Worm (Caenorhabditis elegans) whole organism, L1 larva: ENCODE measurements around the gene C15C8.4.

Source experiments
- F16B12.6 ChIP-seq: fragments of 150-350 bp; optimal IDR thresholded peaks from 2 replicates; lab custom pipeline; 2014; ENCODE audit warnings: missing biosample characterization, missing genetic modification characterization
- Y116A8C.19 ChIP-seq: sonication (generic microtip); optimal IDR thresholded peaks from 2 replicates; lab custom pipeline; 2016; ENCODE audit warnings: missing compliant biosample characterization, missing genetic modification characterization, borderline replicate concordance
- alr-1 ChIP-seq: fragments of 200-800 bp; sonication (Bioruptor generic); optimal IDR thresholded peaks from 2 replicates; lab custom pipeline; 2018; ENCODE audit warnings: borderline replicate concordance, mild to moderate bottlenecking, missing genetic modification characterization, missing compliant biosample characterization
- ceh-8 ChIP-seq: fragments of 200-800 bp; sonication (Bioruptor generic); optimal IDR thresholded peaks from 2 replicates; lab custom pipeline; 2018; ENCODE audit warnings: mild to moderate bottlenecking, missing genetic modification characterization, moderate library complexity, missing compliant biosample characterization
- ceh-90 ChIP-seq: sonication (generic microtip); optimal IDR thresholded peaks from 2 replicates; lab custom pipeline; 2016; ENCODE audit warnings: missing genetic modification characterization, missing compliant biosample characterization
- efl-1 ChIP-seq, 4 experiments: fragments of 150-350 bp; optimal IDR thresholded peaks in 3 of 4; peaks in 1 of 4; 1 replicate in 1 of 4; 2 replicates in 3 of 4; lab custom pipeline; 2014; ENCODE audit warnings: missing biosample characterization in 2 of 4, missing genetic modification characterization in 2 of 4, missing genetic modification reagents in 2 of 4
- efl-3 ChIP-seq: fragments of 200-800 bp; sonication (Bioruptor generic); optimal IDR thresholded peaks from 2 replicates; lab custom pipeline; 2018; ENCODE audit warnings: mild to moderate bottlenecking, missing genetic modification characterization, missing compliant biosample characterization
- elt-2 ChIP-seq: sonication (generic microtip); optimal IDR thresholded peaks from 2 replicates; lab custom pipeline; 2016; ENCODE audit warnings: missing genetic modification characterization, mild to moderate bottlenecking, inconsistent platforms, missing compliant biosample characterization, missing genetic modification reagents
- fkh-4 ChIP-seq: sonication (generic microtip); optimal IDR thresholded peaks from 2 replicates; lab custom pipeline; 2016; ENCODE audit warnings: missing compliant biosample characterization, missing genetic modification characterization, borderline replicate concordance
- fos-1 ChIP-seq: fragments of 150-350 bp; optimal IDR thresholded peaks from 2 replicates; lab custom pipeline; 2014; ENCODE audit warnings: missing biosample characterization, missing genetic modification characterization
- hlh-17 ChIP-seq: fragments of 200-800 bp; sonication (Bioruptor generic); optimal IDR thresholded peaks from 2 replicates; lab custom pipeline; 2018; ENCODE audit warnings: missing genetic modification characterization, mild to moderate bottlenecking, missing compliant biosample characterization, moderate library complexity, borderline replicate concordance
- hpl-2 ChIP-seq: fragments of 150-350 bp; optimal IDR thresholded peaks from 2 replicates; lab custom pipeline; 2014; ENCODE audit warnings: missing biosample characterization, missing genetic modification reagents, missing genetic modification characterization
- jun-1 ChIP-seq: fragments of 150-350 bp; optimal IDR thresholded peaks from 2 replicates; lab custom pipeline; 2014; ENCODE audit warnings: missing biosample characterization, missing genetic modification reagents, missing genetic modification characterization
- lin-15B ChIP-seq: fragments of 150-350 bp; sonication (generic microtip); optimal IDR thresholded peaks from 3 replicates; lab custom pipeline; 2014; ENCODE audit warnings: missing biosample characterization, missing genetic modification characterization
- lir-3 ChIP-seq: sonication (generic microtip); optimal IDR thresholded peaks from 2 replicates; lab custom pipeline; 2016; ENCODE audit warnings: mild to moderate bottlenecking, missing genetic modification characterization, moderate library complexity, missing compliant biosample characterization; ENCODE audit not compliant: poor library complexity
- lsy-2 ChIP-seq, 2 experiments: fragments of 150-350 bp; optimal IDR thresholded peaks; 2 replicates each; lab custom pipeline; 2014; ENCODE audit warnings: missing biosample characterization in 2 of 2, missing genetic modification characterization in 2 of 2
- mdl-1 ChIP-seq, 2 experiments: fragments of 150-350 bp; optimal IDR thresholded peaks; 2 replicates each; lab custom pipeline; 2014 to 2017; ENCODE audit warnings: missing biosample characterization in 2 of 2, missing genetic modification characterization in 2 of 2, inconsistent platforms in 1 of 2
- mef-2 ChIP-seq: fragments of 150-350 bp; optimal IDR thresholded peaks from 2 replicates; lab custom pipeline; 2014; ENCODE audit warnings: missing biosample characterization, missing genetic modification characterization
- nhr-19 ChIP-seq: fragments of 200-800 bp; sonication (Bioruptor generic); conservative IDR thresholded peaks from 2 replicates; pipeline ENCODE4 v1.3.6; 2022; ENCODE audit warnings: missing genetic modification characterization, missing compliant biosample characterization
- nhr-28 ChIP-seq: fragments of 150-350 bp; optimal IDR thresholded peaks from 2 replicates; lab custom pipeline; 2014; ENCODE audit warnings: missing biosample characterization, missing genetic modification characterization
- nhr-71 ChIP-seq: sonication (generic microtip); optimal IDR thresholded peaks from 2 replicates; lab custom pipeline; 2016; ENCODE audit warnings: mild to moderate bottlenecking, missing genetic modification characterization, moderate library complexity, missing compliant biosample characterization
- nhr-77 ChIP-seq: fragments of 150-350 bp; optimal IDR thresholded peaks from 2 replicates; lab custom pipeline; 2014; ENCODE audit warnings: missing biosample characterization, missing genetic modification characterization
- nhr-85 ChIP-seq: sonication (generic microtip); peaks from one replicate; lab custom pipeline; 2016; ENCODE audit warnings: missing genetic modification characterization, inconsistent platforms, missing compliant biosample characterization
- nhr-90 ChIP-seq: sonication (generic microtip); optimal IDR thresholded peaks from 2 replicates; lab custom pipeline; 2016; ENCODE audit warnings: mild to moderate bottlenecking, missing genetic modification characterization, missing compliant biosample characterization; ENCODE audit not compliant: poor library complexity
- pqm-1 ChIP-seq: sonication (generic microtip); optimal IDR thresholded peaks from 3 replicates; lab custom pipeline; 2017; ENCODE audit warnings: missing biosample characterization, missing genetic modification characterization
- sptf-1 ChIP-seq: fragments of 150-350 bp; optimal IDR thresholded peaks from 2 replicates; lab custom pipeline; 2014; ENCODE audit warnings: missing biosample characterization, missing genetic modification characterization
- sup-37 ChIP-seq: fragments of 200-800 bp; sonication (Bioruptor generic); optimal IDR thresholded peaks from 2 replicates; lab custom pipeline; 2018; ENCODE audit warnings: mild to moderate bottlenecking, missing genetic modification characterization, missing compliant biosample characterization
- swsn-7 ChIP-seq: sonication (generic microtip); optimal IDR thresholded peaks from 2 replicates; lab custom pipeline; 2016; ENCODE audit warnings: missing genetic modification characterization, missing compliant biosample characterization
- tlp-1 ChIP-seq: fragments of 150-350 bp; optimal IDR thresholded peaks from 2 replicates; lab custom pipeline; 2014; ENCODE audit warnings: missing biosample characterization, missing genetic modification characterization
- unc-86 ChIP-seq: sonication (generic microtip); optimal IDR thresholded peaks from 2 replicates; lab custom pipeline; 2016; ENCODE audit warnings: missing genetic modification characterization, missing compliant biosample characterization
- unc-98 ChIP-seq: fragments of 200-800 bp; sonication (Bioruptor generic); IDR thresholded peaks from 2 replicates; pipeline ENCODE4 v1.3.6; 2022; ENCODE audit warnings: missing genetic modification characterization, missing compliant biosample characterization
- vab-15 ChIP-seq: sonication (generic microtip); optimal IDR thresholded peaks from 2 replicates; lab custom pipeline; 2017; ENCODE audit warnings: missing genotype, mild to moderate bottlenecking, missing genetic modification characterization, missing compliant biosample characterization
- zag-1 ChIP-seq: fragments of 150-350 bp; optimal IDR thresholded peaks from 2 replicates; lab custom pipeline; 2014; ENCODE audit warnings: missing biosample characterization, missing genetic modification characterization

The C15C8.4 gene

DNA sequence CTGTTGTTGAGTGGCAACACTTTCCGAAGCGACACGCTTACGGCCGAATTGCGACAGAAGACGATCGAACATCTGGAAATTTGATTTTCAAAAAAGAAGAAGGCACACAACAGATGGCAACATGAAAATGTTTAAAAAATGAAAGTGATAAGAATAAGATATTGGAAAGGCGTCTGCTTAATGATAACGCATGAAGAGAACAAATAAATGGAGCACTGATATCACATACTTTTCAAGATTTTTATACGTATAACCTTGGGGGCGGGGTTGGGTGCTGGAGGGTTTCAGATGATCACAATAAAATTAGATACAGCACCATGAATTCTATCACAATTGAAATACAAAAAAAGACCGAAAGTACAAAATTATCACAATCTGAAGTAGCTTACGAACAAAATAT is 2.3 kb downstream of the C15C8.4 start, which contains the start of gene C15C8.7:
TSS of gene C15C8.7 (minus strand) at position 72 of the 400 bp plus-strand sequence.
- no peak for TF ChIP-seq mef-2 (tag; lab: Kevin White, UChicago)
- TF ChIP-seq F16B12.6 (tag; lab: Kevin White, UChicago), result no peak
- no peak for TF ChIP-seq unc-98 (GFP tag; lab: Robert Waterston, UW)
- no peak for TF ChIP-seq zag-1 (tag; lab: Kevin White, UChicago)
- TF ChIP-seq mdl-1 (tag; optimal IDR thresholded peaks at IDR 0.05; lab: Kevin White, UChicago), result no peak
- TF ChIP-seq hlh-17, result no peak
- TF ChIP-seq fos-1, result no peak
- no peak for TF ChIP-seq jun-1 (tag; lab: Kevin White, UChicago)
- peak; percentile 75 for TF ChIP-seq elt-2 (tag; lab: Kevin White, UChicago)
- TF ChIP-seq lir-3 (tag; lab: Kevin White, UChicago), result no peak
- peak; percentile 52 for TF ChIP-seq pqm-1 (tag; lab: Kevin White, UChicago)

DNA sequence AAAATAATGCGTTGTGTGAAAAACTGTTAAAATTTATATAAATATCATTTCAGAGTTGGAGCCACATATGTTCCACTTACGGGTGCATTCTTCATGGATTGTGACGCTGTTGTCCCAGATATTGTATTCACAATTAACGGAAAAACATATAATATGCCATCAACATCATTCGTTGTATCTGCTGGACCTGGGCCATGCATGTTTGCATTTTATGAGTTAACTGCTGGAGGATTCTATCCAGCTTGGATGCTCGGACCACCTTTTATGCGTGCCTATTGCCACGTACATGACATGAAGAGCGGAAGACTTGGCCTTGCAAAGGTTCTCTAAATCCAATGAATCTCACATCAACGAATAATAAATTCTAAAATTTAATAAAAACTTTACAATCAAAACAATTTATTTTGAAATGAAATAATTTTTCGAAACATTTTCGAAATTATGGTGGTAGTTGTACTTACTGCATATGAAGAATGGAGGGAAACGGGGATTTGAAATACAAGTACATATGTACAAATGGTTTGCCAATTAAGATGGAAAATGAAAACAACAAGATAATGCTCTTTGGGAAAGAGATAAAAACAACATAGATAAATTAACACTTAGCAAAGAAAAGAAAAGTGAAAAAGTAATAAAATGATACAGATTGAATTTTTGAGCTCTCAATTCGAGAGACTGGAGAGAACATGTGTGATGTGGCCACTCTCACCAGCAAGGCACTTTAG is 3.3 kb downstream of the C15C8.4 start:
- TF ChIP-seq sup-37 (GFP tag; lab: Kevin White, UChicago) (no peak), pqm-1 (tag; lab: Kevin White, UChicago) (peak; percentile 12), elt-2 (tag; lab: Kevin White, UChicago) (peak; percentile 28), unc-86 (tag; lab: Kevin White, UChicago) (no peak)

DNA sequence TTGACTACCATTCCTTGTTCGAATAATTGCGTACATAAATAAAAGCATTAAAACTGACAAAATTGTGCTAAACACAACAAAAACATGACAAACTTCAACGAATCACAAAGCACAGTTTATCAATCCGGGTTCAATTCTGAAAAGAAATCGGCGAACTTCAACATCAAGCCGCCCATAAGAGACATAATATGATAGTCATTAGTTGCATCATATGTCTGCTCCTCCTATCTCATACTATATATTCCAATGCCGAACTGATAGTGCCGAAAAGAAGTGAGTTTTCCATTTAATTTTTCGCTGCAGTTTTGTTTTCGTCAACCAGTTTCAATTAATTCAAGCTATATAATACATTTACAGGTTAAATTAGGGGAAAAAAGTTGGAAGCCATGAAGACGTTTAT is 5.6 kb downstream of the C15C8.4 start, which contains the start of gene hrg-7:
TSS of gene hrg-7 (plus strand) at position 358 of the 400 bp plus-strand sequence.
- peak; percentile 12 for TF ChIP-seq nhr-90 (tag; lab: Kevin White, UChicago)
- peak; percentile 19 for TF ChIP-seq nhr-71
- no peak for TF ChIP-seq efl-1 (optimal IDR thresholded peaks at IDR 0.05; lab: Kevin White, UChicago)
- no peak for TF ChIP-seq efl-1 (GFP tag; optimal IDR thresholded peaks at IDR 0.05 in 1 of 2; lab: Kevin White, UChicago)
- TF ChIP-seq zag-1 (tag; lab: Kevin White, UChicago), result no peak
- no peak for TF ChIP-seq nhr-28 (tag; lab: Kevin White, UChicago)
- no peak for TF ChIP-seq vab-15
- no peak for TF ChIP-seq sptf-1 (tag; lab: Kevin White, UChicago)
- TF ChIP-seq elt-2 (tag; lab: Kevin White, UChicago), result peak; percentile 90
- no peak for TF ChIP-seq efl-3
- TF ChIP-seq tlp-1 (tag; lab: Kevin White, UChicago), result no peak
- TF ChIP-seq, all 84 proteins: peak for 3

DNA sequence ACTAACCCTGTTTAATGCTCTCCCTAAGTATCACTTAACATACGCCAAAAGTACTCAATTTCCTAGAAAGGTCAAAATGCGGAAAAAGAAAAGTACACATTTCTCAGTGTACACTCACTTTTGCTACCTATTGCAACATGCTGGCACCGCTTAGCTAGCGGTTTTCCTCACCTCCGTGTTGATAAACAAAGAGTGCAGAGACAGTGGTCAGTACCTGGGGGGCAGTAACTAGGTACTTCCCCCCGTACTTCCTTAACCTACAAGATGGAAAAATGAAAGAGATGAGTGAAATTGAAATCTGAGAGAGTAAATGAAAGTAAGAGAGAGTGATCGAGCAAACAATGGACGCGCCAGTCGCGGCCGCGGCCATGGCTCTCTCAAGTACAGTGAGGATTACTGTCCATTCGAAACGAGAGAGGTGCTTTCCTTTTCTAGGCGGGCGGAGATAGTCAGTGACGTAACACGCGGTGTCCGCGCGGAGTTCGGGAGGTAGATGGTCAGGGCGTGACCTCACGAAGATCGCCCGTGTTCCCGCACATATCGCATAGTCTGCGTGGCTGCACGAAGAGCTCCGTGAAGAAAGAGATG is 11.0 kb downstream of the C15C8.4 start, which contains the start of gene cky-1:
TSS of gene cky-1 (plus strand) at position 538 of the 588 bp plus-strand sequence.
- TF ChIP-seq ceh-90 (tag; lab: Kevin White, UChicago) (no peak), nhr-85 (no peak), swsn-7 (tag; lab: Kevin White, UChicago) (no peak), lir-3 (tag; lab: Kevin White, UChicago) (no peak), ceh-8 (no peak), sptf-1 (tag; lab: Kevin White, UChicago) (no peak), pqm-1 (tag; lab: Kevin White, UChicago) (no peak), lin-15B (tag; lab: Kevin White, UChicago) (no peak), lsy-2 (tag; optimal IDR thresholded peaks at IDR 0.05; lab: Kevin White, UChicago) (no peak), Y116A8C.19 (tag; lab: Kevin White, UChicago) (no peak), hpl-2 (GFP tag; lab: Kevin White, UChicago) (no peak), nhr-77 (tag; lab: Kevin White, UChicago) (no peak), unc-86 (tag; lab: Kevin White, UChicago) (no peak), nhr-19 (GFP tag; lab: Robert Waterston, UW) (no peak), fkh-4 (tag; lab: Kevin White, UChicago) (no peak), alr-1 (tag; lab: Kevin White, UChicago) (no peak), F16B12.6 (tag; lab: Kevin White, UChicago) (no peak)
- TF ChIP-seq, all 84 proteins: peak for 0
